Worm (Caenorhabditis elegans) whole organism, mixed stage, embryonic: Measurements from ENCODE around the gene Y49F6B.8.

Experiments
- M03D4.4 ChIP-seq: sonication (generic microtip); optimal IDR thresholded peaks from 2 replicates; lab custom pipeline; 2017; ENCODE audit warnings: mild to moderate bottlenecking, missing genetic modification characterization, missing compliant biosample characterization
- bed-3 ChIP-seq: fragments of 200-800 bp; sonication (Bioruptor generic); optimal IDR thresholded peaks from 3 replicates; lab custom pipeline; 2018; ENCODE audit warnings: mild to moderate bottlenecking, missing genetic modification characterization, moderate library complexity, missing compliant biosample characterization
- blmp-1 ChIP-seq: fragments of 150-350 bp; optimal IDR thresholded peaks from 2 replicates; lab custom pipeline; 2014; ENCODE audit warnings: missing biosample characterization, missing genetic modification characterization
- ceh-39 ChIP-seq: fragments of 150-350 bp; optimal IDR thresholded peaks from 2 replicates; lab custom pipeline; 2014; ENCODE audit warnings: missing biosample characterization, missing genetic modification characterization
- ceh-43 ChIP-seq: fragments of 200-800 bp; sonication (Bioruptor generic); optimal IDR thresholded peaks from 2 replicates; lab custom pipeline; 2018; ENCODE audit warnings: mild to moderate bottlenecking, missing genetic modification characterization, moderate library complexity, missing compliant biosample characterization
- ceh-83 ChIP-seq: fragments of 200-800 bp; sonication (Bioruptor generic); optimal IDR thresholded peaks from 2 replicates; lab custom pipeline; 2018; ENCODE audit warnings: mild to moderate bottlenecking, missing genetic modification characterization, missing compliant biosample characterization
- ces-1 ChIP-seq: fragments of 150-350 bp; optimal IDR thresholded peaks from 2 replicates; lab custom pipeline; 2014; ENCODE audit warnings: missing biosample characterization, missing genetic modification reagents, missing genetic modification characterization
- cnd-1 ChIP-seq: fragments of 200-800 bp; sonication (Bioruptor generic); optimal IDR thresholded peaks from 2 replicates; lab custom pipeline; 2018; ENCODE audit warnings: mild to moderate bottlenecking, missing genetic modification characterization, missing compliant biosample characterization
- elt-1 ChIP-seq: sonication (generic microtip); optimal IDR thresholded peaks from 2 replicates; lab custom pipeline; 2017; ENCODE audit warnings: missing genetic modification characterization, mild to moderate bottlenecking, missing compliant biosample characterization, antibody characterized with exemption, moderate library complexity, borderline replicate concordance; ENCODE audit not compliant: insufficient read depth
- elt-3 ChIP-seq: fragments of 150-350 bp; optimal IDR thresholded peaks from 2 replicates; lab custom pipeline; 2014; ENCODE audit warnings: missing biosample characterization, missing genetic modification characterization
- ham-2 ChIP-seq: fragments of 200-800 bp; sonication (Bioruptor generic); optimal IDR thresholded peaks from 2 replicates; lab custom pipeline; 2018; ENCODE audit warnings: mild to moderate bottlenecking, missing genetic modification characterization, missing compliant biosample characterization
- hlh-1 ChIP-seq: fragments of 150-350 bp; optimal IDR thresholded peaks from 2 replicates; lab custom pipeline; 2014; ENCODE audit warnings: missing biosample characterization, missing genetic modification reagents, missing genetic modification characterization
- lin-13 ChIP-seq: fragments of 150-350 bp; optimal IDR thresholded peaks from 2 replicates; lab custom pipeline; 2014; ENCODE audit warnings: missing biosample characterization, missing genetic modification characterization
- lin-32 ChIP-seq: fragments of 200-800 bp; sonication (Bioruptor generic); optimal IDR thresholded peaks from 2 replicates; lab custom pipeline; 2018; ENCODE audit warnings: mild to moderate bottlenecking, missing genetic modification characterization, missing compliant biosample characterization
- lsy-2 ChIP-seq: fragments of 150-350 bp; optimal IDR thresholded peaks from 2 replicates; lab custom pipeline; 2014; ENCODE audit warnings: missing biosample characterization, missing genetic modification characterization
- mab-5 ChIP-seq: fragments of 150-350 bp; optimal IDR thresholded peaks from 2 replicates; lab custom pipeline; 2014; ENCODE audit warnings: missing biosample characterization, missing genetic modification characterization
- mep-1 ChIP-seq: fragments of 150-350 bp; optimal IDR thresholded peaks from 2 replicates; lab custom pipeline; 2017; ENCODE audit warnings: missing biosample characterization, missing genetic modification reagents, missing genetic modification characterization, inconsistent platforms
- mls-2 ChIP-seq: sonication (generic microtip); optimal IDR thresholded peaks from 2 replicates; lab custom pipeline; 2016; ENCODE audit warnings: mild to moderate bottlenecking, missing genetic modification characterization, moderate library complexity, missing compliant biosample characterization
- nhr-12 ChIP-seq: fragments of 150-350 bp; optimal IDR thresholded peaks from 2 replicates; lab custom pipeline; 2014; ENCODE audit warnings: missing biosample characterization, missing genetic modification characterization
- nhr-2 ChIP-seq: fragments of 150-350 bp; optimal IDR thresholded peaks from 2 replicates; lab custom pipeline; 2014; ENCODE audit warnings: missing biosample characterization, missing genetic modification characterization
- nhr-237 ChIP-seq: fragments of 150-350 bp; optimal IDR thresholded peaks from 2 replicates; lab custom pipeline; 2014; ENCODE audit warnings: missing biosample characterization, missing genetic modification characterization
- nhr-76 ChIP-seq: sonication (generic microtip); optimal IDR thresholded peaks from 2 replicates; lab custom pipeline; 2017; ENCODE audit warnings: missing biosample characterization, missing genetic modification characterization
- pha-4 ChIP-seq: fragments of 150-350 bp; optimal IDR thresholded peaks from 2 replicates; lab custom pipeline; 2018; ENCODE audit warnings: missing biosample characterization, missing genetic modification reagents, missing genetic modification characterization
- sem-2 ChIP-seq: fragments of 200-800 bp; sonication (Bioruptor generic); optimal IDR thresholded peaks from 2 replicates; lab custom pipeline; 2018; ENCODE audit warnings: mild to moderate bottlenecking, missing genetic modification characterization, missing compliant biosample characterization
- snpc-4 ChIP-seq: fragments of 150-350 bp; optimal IDR thresholded peaks from 2 replicates; lab custom pipeline; 2014; ENCODE audit warnings: missing biosample characterization, missing genetic modification characterization
- sptf-1 ChIP-seq: sonication (generic microtip); optimal IDR thresholded peaks from 2 replicates; lab custom pipeline; 2017; ENCODE audit warnings: mild to moderate bottlenecking, missing genetic modification characterization, moderate library complexity, missing compliant biosample characterization
- tbx-8 ChIP-seq: fragments of 200-800 bp; sonication (Bioruptor generic); optimal IDR thresholded peaks from 2 replicates; lab custom pipeline; 2018; ENCODE audit warnings: mild to moderate bottlenecking, missing genetic modification characterization, moderate library complexity, missing compliant biosample characterization
- unc-120 ChIP-seq: sonication (generic microtip); optimal IDR thresholded peaks from 2 replicates; lab custom pipeline; 2017; ENCODE audit warnings: missing genetic modification characterization, missing compliant biosample characterization; ENCODE audit not compliant: poor library complexity, severe bottlenecking
- unc-62 ChIP-seq: fragments of 150-350 bp; optimal IDR thresholded peaks from 2 replicates; lab custom pipeline; 2014; ENCODE audit warnings: missing biosample characterization, missing genetic modification reagents, missing genetic modification characterization
- ztf-11 ChIP-seq: fragments of 150-350 bp; optimal IDR thresholded peaks from 2 replicates; lab custom pipeline; 2014; ENCODE audit warnings: missing biosample characterization, missing genetic modification characterization

Y49F6B.8 gene

ce11 chrII:3481584-3481983 is at the start of gene Y49F6B.8:
Y49F6B.8 (minus strand) TSS chrII:3481684.
- no peak for TF ChIP-seq tbx-8 (GFP tag; lab: Kevin White, UChicago)
- TF ChIP-seq ham-2 (GFP tag; lab: Kevin White, UChicago), result no peak

ce11 chrII:3528256-3528655 is 46.8 kb upstream of the Y49F6B.8 start, which contains the start of gene ncs-6:
ncs-6 (minus strand) TSS chrII:3528516.
- TF ChIP-seq snpc-4 (tag; lab: Kevin White, UChicago), result no peak
- TF ChIP-seq nhr-12 (tag; lab: Kevin White, UChicago), result no peak
- no peak for TF ChIP-seq nhr-76 (tag; lab: Kevin White, UChicago)
- TF ChIP-seq elt-3 (tag; lab: Kevin White, UChicago), result no peak
- TF ChIP-seq hlh-1 (tag; lab: Kevin White, UChicago), result no peak
- TF ChIP-seq elt-1, result no peak
- no peak for TF ChIP-seq mls-2 (tag; lab: Kevin White, UChicago)
- no peak for TF ChIP-seq bed-3 (GFP tag; lab: Kevin White, UChicago)
- TF ChIP-seq sem-2 (GFP tag; lab: Kevin White, UChicago), result no peak
- no peak for TF ChIP-seq M03D4.4
- no peak for TF ChIP-seq sptf-1
- no peak for TF ChIP-seq lin-13 (tag; lab: Kevin White, UChicago)

ce11 chrII:3527460-3527859 is 46.0 kb upstream of the Y49F6B.8 start:
- no peak for TF ChIP-seq hlh-1 (tag; lab: Kevin White, UChicago)
- no peak for TF ChIP-seq unc-120 (tag; lab: Kevin White, UChicago)
- TF ChIP-seq ztf-11 (tag; lab: Kevin White, UChicago), result no peak
- TF ChIP-seq nhr-2 (tag; lab: Kevin White, UChicago), result no peak
- no peak for TF ChIP-seq ceh-39 (tag; lab: Kevin White, UChicago)
- no peak for TF ChIP-seq mab-5 (tag; lab: Kevin White, UChicago)
- TF ChIP-seq bed-3 (GFP tag; lab: Kevin White, UChicago), result no peak
- TF ChIP-seq mls-2 (tag; lab: Kevin White, UChicago), result no peak
- no peak for TF ChIP-seq lsy-2
- TF ChIP-seq mep-1 (tag; lab: Kevin White, UChicago), result no peak
- no peak for TF ChIP-seq nhr-76 (tag; lab: Kevin White, UChicago)
- TF ChIP-seq unc-62, result no peak
- no peak for TF ChIP-seq nhr-12 (tag; lab: Kevin White, UChicago)
- no peak for TF ChIP-seq nhr-237
- TF ChIP-seq ces-1 (GFP tag; lab: Kevin White, UChicago), result no peak
- TF ChIP-seq sem-2 (GFP tag; lab: Kevin White, UChicago), result no peak
- TF ChIP-seq cnd-1 (tag; lab: Kevin White, UChicago), result no peak
- TF ChIP-seq, all 35 proteins: peak for 0

- TF ChIP-seq unc-120 (tag; lab: Kevin White, UChicago) (no peak), snpc-4 (tag; lab: Kevin White, UChicago) (no peak), ces-1 (GFP tag; lab: Kevin White, UChicago) (no peak), mep-1 (tag; lab: Kevin White, UChicago) (no peak), nhr-2 (tag; lab: Kevin White, UChicago) (no peak), blmp-1 (tag; lab: Kevin White, UChicago) (no peak), lin-13 (tag; lab: Kevin White, UChicago) (no peak), elt-1 (no peak), ceh-43 (GFP tag; lab: Kevin White, UChicago) (no peak), hlh-1 (tag; lab: Kevin White, UChicago) (no peak), nhr-12 (tag; lab: Kevin White, UChicago) (no peak), mls-2 (tag; lab: Kevin White, UChicago) (no peak), lin-32 (no peak), pha-4 (tag; lab: Kevin White, UChicago) (no peak), ceh-83 (GFP tag; lab: Kevin White, UChicago) (no peak)
Observed at ce11 chrII:3524097-3524496, 42.6 kb upstream of the Y49F6B.8 start, which contains the start of gene col-72. col-72 (minus strand) TSS chrII:3524197.

- TF ChIP-seq ham-2 (GFP tag; lab: Kevin White, UChicago), result peak; percentile 20
- TF ChIP-seq mep-1 (tag; lab: Kevin White, UChicago), result peak; percentile 70
- peak; percentile 64 for TF ChIP-seq nhr-237
- peak; percentile 93 for TF ChIP-seq lsy-2
- TF ChIP-seq ces-1 (GFP tag; lab: Kevin White, UChicago), result peak; percentile 21
Observed at ce11 chrII:3523547-3523946, 42.1 kb upstream of the Y49F6B.8 start.
